Fruit fly (Drosophila melanogaster) whole organism, embryonic: ENCODE results near the gene CG14691.

ENCODE experiments used
- Abd-B ChIP-seq: fragments of 200-800 bp; sonication (Bioruptor generic); optimal IDR thresholded peaks from 2 replicates; lab custom pipeline; 2018; ENCODE audit warnings: missing biosample characterization, mild to moderate bottlenecking, missing genetic modification characterization, moderate library complexity
- CG10267 ChIP-seq: fragments of 200-800 bp; sonication (Bioruptor generic); optimal IDR thresholded peaks from 2 replicates; lab custom pipeline; 2018; ENCODE audit warnings: missing biosample characterization, mild to moderate bottlenecking, missing genetic modification characterization, moderate library complexity
- CG11560 ChIP-seq: fragments of 200-800 bp; sonication (Bioruptor generic); IDR thresholded peaks from 3 replicates; pipeline ENCODE4 v1.3.6; 2022; ENCODE audit warnings: missing biosample characterization, missing genetic modification characterization
- CG14965 ChIP-seq: fragments of 200-800 bp; sonication (Bioruptor generic); optimal IDR thresholded peaks from 2 replicates; lab custom pipeline; 2016; ENCODE audit warnings: missing biosample characterization, missing genetic modification characterization, borderline replicate concordance
- CG15011 ChIP-seq: fragments of 200-800 bp; sonication (Bioruptor generic); optimal IDR thresholded peaks from 3 replicates; lab custom pipeline; 2018; ENCODE audit warnings: missing biosample characterization, mild to moderate bottlenecking, missing genetic modification characterization
- CG1602 ChIP-seq: fragments of 200-800 bp; sonication (Bioruptor generic); optimal IDR thresholded peaks from 3 replicates; lab custom pipeline; 2016; ENCODE audit warnings: missing biosample characterization, missing genetic modification characterization
- CG17829 ChIP-seq: fragments of 200-800 bp; optimal IDR thresholded peaks from 2 replicates; lab custom pipeline; 2019; ENCODE audit warnings: missing biosample characterization, mild to moderate bottlenecking, missing genetic modification characterization, moderate library complexity
- CG18262 ChIP-seq: fragments of 200-800 bp; optimal IDR thresholded peaks from 3 replicates; lab custom pipeline; 2019; ENCODE audit warnings: missing biosample characterization, mild to moderate bottlenecking, missing genetic modification characterization, moderate library complexity
- CG18764 ChIP-seq: fragments of 200-800 bp; sonication (Bioruptor generic); optimal IDR thresholded peaks from 3 replicates; lab custom pipeline; 2016; ENCODE audit warnings: missing biosample characterization, missing genetic modification characterization
- CG2678 ChIP-seq: fragments of 200-800 bp; sonication (Bioruptor generic); optimal IDR thresholded peaks from 3 replicates; lab custom pipeline; 2019; ENCODE audit warnings: missing biosample characterization, mild to moderate bottlenecking, missing genetic modification characterization, moderate library complexity
- CG30403 ChIP-seq: fragments of 200-800 bp; sonication (Bioruptor generic); optimal IDR thresholded peaks from 3 replicates; lab custom pipeline; 2016; ENCODE audit warnings: missing biosample characterization, missing genetic modification characterization
- CG33213 ChIP-seq: fragments of 200-800 bp; sonication (Bioruptor generic); optimal IDR thresholded peaks from 3 replicates; lab custom pipeline; 2016; ENCODE audit warnings: missing biosample characterization, missing genetic modification characterization
- CG4730 ChIP-seq: fragments of 200-800 bp; sonication (Bioruptor generic); IDR thresholded peaks from 2 replicates; pipeline ENCODE4 v1.3.6; 2022; ENCODE audit warnings: missing biosample characterization, missing genetic modification characterization
- CG4820 ChIP-seq: fragments of 200-800 bp; sonication (Bioruptor generic); optimal IDR thresholded peaks from 3 replicates; lab custom pipeline; 2016; ENCODE audit warnings: missing biosample characterization, missing genetic modification characterization
- CG8359 ChIP-seq: fragments of 200-800 bp; sonication (Bioruptor generic); optimal IDR thresholded peaks from 2 replicates; lab custom pipeline; 2017; ENCODE audit warnings: missing biosample characterization, mild to moderate bottlenecking, missing genetic modification characterization, borderline replicate concordance
- CrebB ChIP-seq: fragments of 200-800 bp; sonication (Bioruptor generic); optimal IDR thresholded peaks from 3 replicates; lab custom pipeline; 2018; ENCODE audit warnings: missing biosample characterization, mild to moderate bottlenecking, missing genetic modification characterization
- Dfd ChIP-seq, 2 experiments: fragments of >200 bp; optimal IDR thresholded peaks; 2 replicates each; lab custom pipeline; 2017; ENCODE audit warnings: missing biosample characterization in 2 of 2, missing genetic modification characterization in 2 of 2
- Dip2 ChIP-seq: fragments of 200-800 bp; sonication (Bioruptor generic); IDR thresholded peaks from 2 replicates; pipeline ENCODE4 v1.3.6; 2022; ENCODE audit warnings: missing biosample characterization, missing genetic modification characterization
- Fer1 ChIP-seq: fragments of 200-800 bp; sonication (Bioruptor generic); optimal IDR thresholded peaks from 2 replicates; lab custom pipeline; 2017; ENCODE audit warnings: missing biosample characterization, mild to moderate bottlenecking, missing genetic modification characterization
- Hr3 ChIP-seq: fragments of 200-800 bp; sonication (Bioruptor generic); optimal IDR thresholded peaks from 3 replicates; lab custom pipeline; 2016; ENCODE audit warnings: missing biosample characterization, missing genetic modification characterization
- Lhr ChIP-seq: fragments of 200-800 bp; sonication (Bioruptor generic); optimal IDR thresholded peaks from 3 replicates; lab custom pipeline; 2017; ENCODE audit warnings: mild to moderate bottlenecking, missing biosample characterization, missing genetic modification reagents, missing genetic modification characterization
- Max ChIP-seq: fragments of 200-800 bp; sonication (Bioruptor generic); optimal IDR thresholded peaks from 2 replicates; lab custom pipeline; 2016; ENCODE audit warnings: missing biosample characterization, mild to moderate bottlenecking, missing genetic modification characterization
- Mrtf ChIP-seq: fragments of 200-800 bp; sonication (Bioruptor generic); IDR thresholded peaks from 3 replicates; pipeline ENCODE4 v1.3.6; 2022; ENCODE audit warnings: missing biosample characterization, missing genetic modification characterization
- NC2α ChIP-seq: fragments of 200-800 bp; sonication (Bioruptor generic); optimal IDR thresholded peaks from 2 replicates; lab custom pipeline; 2016; ENCODE audit warnings: missing biosample characterization, missing genetic modification characterization
- Pdp1 ChIP-seq, 2 experiments: fragments of 200-800 bp; sonication (Bioruptor generic); optimal IDR thresholded peaks; 3 replicates each; lab custom pipeline; 2016; ENCODE audit warnings: missing biosample characterization in 2 of 2, missing genetic modification characterization in 2 of 2, mild to moderate bottlenecking in 1 of 2, moderate library complexity in 1 of 2
- Stat92E ChIP-seq, 3 experiments: fragments of >200 bp in 2 of 3; fragments of 200-800 bp in 1 of 3; sonication (Bioruptor generic) in 1 of 3; optimal IDR thresholded peaks; 2 replicates each; lab custom pipeline; 2017 to 2019; ENCODE audit warnings: missing biosample characterization in 3 of 3, missing genetic modification characterization in 3 of 3, mild to moderate bottlenecking in 1 of 3, moderate library complexity in 1 of 3
- Trl ChIP-seq, 3 experiments: fragments of >200 bp in 2 of 3; fragments of 200-800 bp in 1 of 3; sonication (Bioruptor generic) in 1 of 3; optimal IDR thresholded peaks; 2 replicates in 1 of 3; 3 replicates in 2 of 3; lab custom pipeline; 2016 to 2017; ENCODE audit warnings: missing biosample characterization in 1 of 3, missing genetic modification characterization in 1 of 3
- Usf ChIP-seq: fragments of 200-800 bp; sonication (Bioruptor generic); optimal IDR thresholded peaks from 2 replicates; lab custom pipeline; 2017; ENCODE audit warnings: missing genotype, missing biosample characterization, missing genetic modification characterization
- amos ChIP-seq: fragments of 200-800 bp; sonication (Bioruptor generic); IDR thresholded peaks from 2 replicates; pipeline ENCODE4 v1.3.6; 2022; ENCODE audit warnings: missing biosample characterization, missing genetic modification characterization; ENCODE audit not compliant: partially characterized antibody
- ase ChIP-seq: fragments of 200-800 bp; sonication (Bioruptor generic); IDR thresholded peaks from 3 replicates; pipeline ENCODE4 v1.3.6; 2022; ENCODE audit warnings: missing biosample characterization, missing genetic modification characterization
- bab2 ChIP-seq: fragments of 200-800 bp; sonication (Bioruptor generic); optimal IDR thresholded peaks from 2 replicates; lab custom pipeline; 2016; ENCODE audit warnings: missing biosample characterization, missing genetic modification characterization
- bowl ChIP-seq: fragments of 200-800 bp; sonication (Bioruptor generic); IDR thresholded peaks from 2 replicates; pipeline ENCODE4 v1.3.6; 2022; ENCODE audit warnings: missing biosample characterization, missing genetic modification characterization
- chn ChIP-seq: fragments of 200-800 bp; sonication (Bioruptor generic); optimal IDR thresholded peaks from 2 replicates; lab custom pipeline; 2016; ENCODE audit warnings: missing biosample characterization, missing genetic modification characterization
- ci ChIP-seq: fragments of 200-800 bp; sonication (Bioruptor generic); IDR thresholded peaks from 3 replicates; pipeline ENCODE4 v1.3.6; 2022; ENCODE audit warnings: missing biosample characterization, missing genetic modification characterization
- da ChIP-seq: fragments of 200-800 bp; sonication (Bioruptor generic); optimal IDR thresholded peaks from 2 replicates; lab custom pipeline; 2016; ENCODE audit warnings: missing biosample characterization, missing genetic modification characterization
- fd96Cb ChIP-seq: fragments of 200-800 bp; sonication (Bioruptor generic); optimal IDR thresholded peaks from 2 replicates; lab custom pipeline; 2018; ENCODE audit warnings: missing biosample characterization, mild to moderate bottlenecking, missing genetic modification characterization, moderate library complexity
- grn ChIP-seq: fragments of 200-800 bp; sonication (Bioruptor generic); optimal IDR thresholded peaks from 3 replicates; lab custom pipeline; 2017; ENCODE audit warnings: missing biosample characterization, missing genetic modification characterization
- ind ChIP-seq: fragments of 200-800 bp; sonication (Bioruptor generic); optimal IDR thresholded peaks from 3 replicates; lab custom pipeline; 2016; ENCODE audit warnings: missing biosample characterization, missing genetic modification characterization
- inv ChIP-seq: fragments of 200-800 bp; sonication (Bioruptor generic); IDR thresholded peaks from 2 replicates; pipeline ENCODE4 v1.3.6; 2022; ENCODE audit warnings: missing biosample characterization, missing genetic modification characterization; ENCODE audit not compliant: partially characterized antibody
- jigr1 ChIP-seq: fragments of 200-800 bp; sonication (Bioruptor generic); IDR thresholded peaks from 3 replicates; pipeline ENCODE4 v1.3.6; 2022; ENCODE audit warnings: missing biosample characterization, missing genetic modification characterization
- kni ChIP-seq: fragments of 200-800 bp; sonication (Bioruptor generic); optimal IDR thresholded peaks from 3 replicates; lab custom pipeline; 2017; ENCODE audit warnings: mild to moderate bottlenecking, missing biosample characterization, missing genetic modification reagents, missing genetic modification characterization
- knrl ChIP-seq: fragments of 200-800 bp; sonication (Bioruptor generic); IDR thresholded peaks from 3 replicates; pipeline ENCODE4 v1.3.6; 2022; ENCODE audit warnings: missing biosample characterization, missing genetic modification characterization; ENCODE audit not compliant: partially characterized antibody
- luna ChIP-seq: fragments of 200-800 bp; sonication (Bioruptor generic); optimal IDR thresholded peaks from 2 replicates; lab custom pipeline; 2016; ENCODE audit warnings: missing biosample characterization, missing genetic modification characterization
- phol ChIP-seq: fragments of 200-800 bp; sonication (Bioruptor generic); optimal IDR thresholded peaks from 3 replicates; lab custom pipeline; 2018; ENCODE audit warnings: missing biosample characterization, mild to moderate bottlenecking, missing genetic modification characterization, moderate library complexity
- pita ChIP-seq: fragments of 200-800 bp; sonication (Bioruptor generic); optimal IDR thresholded peaks from 2 replicates; lab custom pipeline; 2017; ENCODE audit warnings: missing biosample characterization, mild to moderate bottlenecking, missing genetic modification characterization
- psq ChIP-seq: fragments of 200-800 bp; sonication (Bioruptor generic); optimal IDR thresholded peaks from 2 replicates; lab custom pipeline; 2017; ENCODE audit warnings: missing biosample characterization, missing genetic modification characterization
- toy ChIP-seq: fragments of 200-800 bp; sonication (Bioruptor generic); IDR thresholded peaks from 2 replicates; pipeline ENCODE4 v1.3.6; 2022; ENCODE audit warnings: missing biosample characterization, missing genetic modification characterization
- yki ChIP-seq: fragments of >200 bp; optimal IDR thresholded peaks from 3 replicates; lab custom pipeline; 2018
- zen ChIP-seq: fragments of 200-800 bp; sonication (Bioruptor generic); optimal IDR thresholded peaks from 3 replicates; lab custom pipeline; 2018; ENCODE audit warnings: missing biosample characterization, mild to moderate bottlenecking, missing genetic modification characterization, moderate library complexity
- zfh1 ChIP-seq: fragments of 200-800 bp; sonication (Bioruptor generic); IDR thresholded peaks from 3 replicates; pipeline ENCODE4 v1.3.6; 2022; ENCODE audit warnings: missing biosample characterization, missing genetic modification characterization

Gene CG14691

dm6 chr3R:10784058-10784499, 28.6 kb upstream of the CG14691 start, which contains the start of the genes mRpL37 and Rbp1 (continued):
- TF ChIP-seq CG18764 (GFP tag; lab: Kevin White, UChicago), result peak; percentile 57
- TF ChIP-seq CG15011 (GFP tag; lab: Kevin White, UChicago), result no peak
- TF ChIP-seq Pdp1 (GFP tag; optimal IDR thresholded peaks at IDR 0.05; lab: Kevin White, UChicago), result peak; percentile 82 to 89
- TF ChIP-seq CG17829 (tag; lab: Kevin White, UChicago), result peak; percentile 89
- TF ChIP-seq Hr3, result peak; percentile 85
- TF ChIP-seq CG30403, result peak; percentile 91
- TF ChIP-seq Dfd (GFP tag; optimal IDR thresholded peaks at IDR 0.05; lab: Kevin White, UChicago), result peak in 1 of 2 experiments; percentile 16
- TF ChIP-seq CG18262 (tag; lab: Kevin White, UChicago), result peak; percentile 81
- no peak for TF ChIP-seq da (GFP tag; lab: Kevin White, UChicago)
- TF ChIP-seq NC2α (GFP tag; lab: Kevin White, UChicago), result no peak
- peak; percentile 41 for TF ChIP-seq psq
- peak; percentile 64; the same call in 1 of the 3 replicates for TF ChIP-seq Mrtf (GFP tag; lab: Robert Waterston, UW)
- peak; percentile 7 for TF ChIP-seq yki (lab: Kevin White, UChicago)
- TF ChIP-seq jigr1 (GFP tag; lab: Robert Waterston, UW), result peak; percentile 66; the same call in 2 of the 3 replicates
- TF ChIP-seq Fer1, result peak; percentile 55
- peak; percentile 41; the same call in 1 of the 3 replicates for TF ChIP-seq zfh1 (GFP tag; lab: Robert Waterston, UW)
- no peak for TF ChIP-seq ci (GFP tag; lab: Robert Waterston, UW)
- peak; percentile 67 for TF ChIP-seq Max (GFP tag; lab: Kevin White, UChicago)
- no peak for TF ChIP-seq pita (GFP tag; lab: Kevin White, UChicago)
- peak; percentile 69 for TF ChIP-seq CG4730 (GFP tag; lab: Robert Waterston, UW)
- TF ChIP-seq Abd-B (GFP tag; lab: Kevin White, UChicago), result peak; percentile 93
- no peak for TF ChIP-seq CG33213 (GFP tag; lab: Kevin White, UChicago)
- peak; percentile 59 for TF ChIP-seq fd96Cb
- TF ChIP-seq ind (GFP tag; lab: Kevin White, UChicago), result peak; percentile 84
- peak; percentile 89 for TF ChIP-seq phol (tag; lab: Kevin White, UChicago)
- no peak for TF ChIP-seq CrebB (tag; lab: Kevin White, UChicago)
- no peak for TF ChIP-seq CG8359
- no peak for TF ChIP-seq Dip2 (GFP tag; lab: Robert Waterston, UW)
- peak; percentile 82 for TF ChIP-seq CG2678 (tag; lab: Kevin White, UChicago)
- TF ChIP-seq Lhr, result peak; percentile 64
- peak; percentile 51 for TF ChIP-seq Usf (GFP tag; lab: Kevin White, UChicago)
- peak; percentile 80 for TF ChIP-seq CG10267 (tag; lab: Kevin White, UChicago)
- TF ChIP-seq Stat92E (GFP tag; optimal IDR thresholded peaks at IDR 0.05; lab: Kevin White, UChicago), result peak in 1 of 3 experiments; percentile 30
- peak; percentile 27; the same call in 1 of the 3 replicates for TF ChIP-seq ase (GFP tag; lab: Robert Waterston, UW)
- TF ChIP-seq inv (GFP tag; lab: Robert Waterston, UW), result peak; percentile 92
- no peak for TF ChIP-seq bowl
- TF ChIP-seq kni (GFP tag; lab: Kevin White, UChicago), result no peak
- no peak for TF ChIP-seq toy (GFP tag; lab: Robert Waterston, UW)
- TF ChIP-seq knrl (GFP tag; lab: Robert Waterston, UW), result peak; percentile 96
- no peak for TF ChIP-seq CG14965 (GFP tag; lab: Kevin White, UChicago)
- peak; percentile 59 for TF ChIP-seq chn (GFP tag; lab: Kevin White, UChicago)
- TF ChIP-seq luna, result no peak
- peak; percentile 60 for TF ChIP-seq bab2 (GFP tag; lab: Kevin White, UChicago)
- TF ChIP-seq CG4820 (GFP tag; lab: Kevin White, UChicago), result peak; percentile 76
- no peak for TF ChIP-seq CG11560 (tag; lab: Robert Waterston, UW)
- TF ChIP-seq CG1602, result peak; percentile 76
- peak; percentile 71 for TF ChIP-seq zen (tag; lab: Kevin White, UChicago)
- TF ChIP-seq amos (GFP tag; lab: Robert Waterston, UW), result peak; percentile 78
- TF ChIP-seq Trl (optimal IDR thresholded peaks at IDR 0.05; lab: Kevin White, UChicago), result no peak
- peak; percentile 69 for TF ChIP-seq Trl (GFP tag; optimal IDR thresholded peaks at IDR 0.05; lab: Kevin White, UChicago)
- no peak for TF ChIP-seq grn (GFP tag; lab: Kevin White, UChicago)
